Fruit fly (Drosophila melanogaster): Measurements from ENCODE around the gene Iml1.

Gene Iml1

dm6 chr3L:1536487-1537337 is 2.9 kb upstream of the Iml1 start, which contains the start of the genes CG12091 and pns (continued):
- TF ChIP-seq lov (optimal IDR thresholded peaks at IDR 0.05) = no peak
- TF ChIP-seq lov (GFP tag; IDR thresholded peaks at IDR 0.05) = no peak
- 0 out of 2 replicates have a peak, but pooled peaks have one; percentile 27 for TF ChIP-seq CG10959 (GFP tag; IDR thresholded peaks at IDR 0.05)
- TF ChIP-seq Eip74EF (GFP tag; optimal IDR thresholded peaks at IDR 0.05) = peak in 1 of 2 experiments; percentile 16
- TF ChIP-seq trh (GFP tag; optimal IDR thresholded peaks at IDR 0.05) = peak; percentile 4
- TF ChIP-seq CG6272 (GFP tag; IDR thresholded peaks at IDR 0.05) = peak; percentile 32; the same call in 1 of the 2 replicates
- peak; percentile 60 for TF ChIP-seq Bdp1 (GFP tag; optimal IDR thresholded peaks at IDR 0.05)
- peak; percentile 78 for TF ChIP-seq bab2 (GFP tag; optimal IDR thresholded peaks at IDR 0.05)
- no peak for TF ChIP-seq CkIIα-i1 (GFP tag; IDR thresholded peaks at IDR 0.05)
- peak; percentile 77 for TF ChIP-seq CoRest (tag; optimal IDR thresholded peaks at IDR 0.05)
- peak; percentile 67 for TF ChIP-seq Sry-δ (GFP tag; optimal IDR thresholded peaks at IDR 0.05)
- peak; percentile 35 for TF ChIP-seq CG1647 (GFP tag; optimal IDR thresholded peaks at IDR 0.05)
- TF ChIP-seq CG9727 (GFP tag; optimal IDR thresholded peaks at IDR 0.05) = peak; percentile 71
- peak; percentile 33; the same call in 1 of the 2 replicates for TF ChIP-seq Adf1 (GFP tag; IDR thresholded peaks at IDR 0.05)
- TF ChIP-seq CG18619 (GFP tag; optimal IDR thresholded peaks at IDR 0.05) = peak; percentile 44
- peak; percentile 59 for TF ChIP-seq B-H2 (GFP tag; optimal IDR thresholded peaks at IDR 0.05)
- TF ChIP-seq Gsc (GFP tag; IDR thresholded peaks at IDR 0.05) = no peak
- TF ChIP-seq CG43689 (GFP tag; IDR thresholded peaks at IDR 0.05) = no peak
- no peak for TF ChIP-seq CG15011 (GFP tag; optimal IDR thresholded peaks at IDR 0.05)
- peak; percentile 73 for TF ChIP-seq CG13775 (GFP tag; optimal IDR thresholded peaks at IDR 0.05)
- peak; percentile 59 for TF ChIP-seq bcd (GFP tag; optimal IDR thresholded peaks at IDR 0.05)
- TF ChIP-seq CG14441 (GFP tag; IDR thresholded peaks at IDR 0.05) = peak; percentile 71
- TF ChIP-seq Ets65A (GFP tag) = peak; percentile 93
- TF ChIP-seq CG7372 (GFP tag; IDR thresholded peaks at IDR 0.05) = peak; percentile 60; the same call in 1 of the 2 replicates
- no peak for TF ChIP-seq eve (GFP tag; optimal IDR thresholded peaks at IDR 0.05)
- TF ChIP-seq hkb (optimal IDR thresholded peaks at IDR 0.05) = peak; percentile 39
- peak; percentile 64 for TF ChIP-seq hkb (GFP tag; IDR thresholded peaks at IDR 0.05)
- TF ChIP-seq fd3F (GFP tag; optimal IDR thresholded peaks at IDR 0.05) = peak; percentile 35
- TF ChIP-seq CG34422 (GFP tag; IDR thresholded peaks at IDR 0.05) = peak; percentile 59; the same call in 1 of the 3 replicates
- TF ChIP-seq CG9932 (GFP tag; IDR thresholded peaks at IDR 0.05) = peak; percentile 77
- TF ChIP-seq Med (GFP tag) = peak; percentile 96
- peak; percentile 15 for TF ChIP-seq Usf (GFP tag; optimal IDR thresholded peaks at IDR 0.05)
- peak; percentile 71 for TF ChIP-seq lab (GFP tag; optimal IDR thresholded peaks at IDR 0.05)
- peak; percentile 69 for TF ChIP-seq CG4424 (GFP tag; optimal IDR thresholded peaks at IDR 0.05)
- TF ChIP-seq CG31388 (GFP tag; optimal IDR thresholded peaks at IDR 0.05) = peak; percentile 20
- peak; percentile 7 for TF ChIP-seq bigmax (GFP tag; optimal IDR thresholded peaks at IDR 0.05)
- peak; percentile 67 for TF ChIP-seq Camta (GFP tag; optimal IDR thresholded peaks at IDR 0.05)
- peak; percentile 45 for TF ChIP-seq CG3163 (GFP tag; optimal IDR thresholded peaks at IDR 0.05)
- TF ChIP-seq Fer2 (tag; optimal IDR thresholded peaks at IDR 0.05) = peak; percentile 13
- TF ChIP-seq nmo (GFP tag; optimal IDR thresholded peaks at IDR 0.05) = peak; percentile 80
- TF ChIP-seq stwl (tag; optimal IDR thresholded peaks at IDR 0.05) = peak; percentile 67
- peak; percentile 73; the same call in 1 of the 2 replicates for TF ChIP-seq amos (GFP tag; IDR thresholded peaks at IDR 0.05; ENCODE audit: partially characterized antibody)
- TF ChIP-seq salm (tag; optimal IDR thresholded peaks at IDR 0.05) = peak; percentile 27
- TF ChIP-seq NK7.1 (GFP tag; optimal IDR thresholded peaks at IDR 0.05) = peak; percentile 20
- peak; percentile 53 for TF ChIP-seq ewg (GFP tag; optimal IDR thresholded peaks at IDR 0.05)
- TF ChIP-seq CG10321 (GFP tag; IDR thresholded peaks at IDR 0.05) = peak; percentile 25; the same call in 1 of the 2 replicates
- TF ChIP-seq zfh1 (GFP tag; IDR thresholded peaks at IDR 0.05) = peak; percentile 39; the same call in 1 of the 3 replicates
- TF ChIP-seq CG1832 (GFP tag; optimal IDR thresholded peaks at IDR 0.05) = no peak
- 0 out of 2 replicates have a peak, but pooled peaks have one; percentile 10 for TF ChIP-seq CG14667 (GFP tag; IDR thresholded peaks at IDR 0.05)

Measured in whole organism, embryonic.